Fruit fly (Drosophila melanogaster) whole organism, prepupa: ENCODE measurements around the gene CG32945.

Experiments
- Blimp-1 ChIP-seq: fragments of 200-800 bp; sonication (Bioruptor generic); optimal IDR thresholded peaks from 3 replicates; lab custom pipeline; 2017; ENCODE audit warnings: missing biosample characterization, missing genetic modification characterization, mild to moderate bottlenecking, moderate library complexity, missing genetic modification reagents
- CG10669 ChIP-seq: fragments of 200-800 bp; sonication (Bioruptor generic); optimal IDR thresholded peaks from 3 replicates; lab custom pipeline; 2018; ENCODE audit warnings: missing biosample characterization, mild to moderate bottlenecking, missing genetic modification characterization, moderate library complexity
- CG11294 ChIP-seq: fragments of 200-800 bp; sonication (Bioruptor generic); IDR thresholded peaks from 2 replicates; pipeline ENCODE4 v1.3.6; 2022; ENCODE audit warnings: missing biosample characterization, missing genetic modification characterization
- CG11762 ChIP-seq: fragments of 200-800 bp; sonication (Bioruptor generic); optimal IDR thresholded peaks from 3 replicates; lab custom pipeline; 2016; ENCODE audit warnings: missing biosample characterization, missing genetic modification characterization; ENCODE audit not compliant: insufficient read depth
- CG11902 ChIP-seq: fragments of 200-800 bp; sonication (Bioruptor generic); optimal IDR thresholded peaks from 3 replicates; lab custom pipeline; 2016; ENCODE audit warnings: missing biosample characterization, missing genetic modification characterization
- CG16779 ChIP-seq: fragments of 200-800 bp; sonication (Bioruptor generic); optimal IDR thresholded peaks from 3 replicates; lab custom pipeline; 2017; ENCODE audit warnings: missing biosample characterization, mild to moderate bottlenecking, missing genetic modification characterization
- CG3032 ChIP-seq: fragments of 200-800 bp; optimal IDR thresholded peaks from 2 replicates; lab custom pipeline; 2019; ENCODE audit warnings: missing biosample characterization, mild to moderate bottlenecking, missing genetic modification characterization, moderate library complexity
- CG3919 ChIP-seq: fragments of 200-800 bp; sonication (Bioruptor generic); optimal IDR thresholded peaks from 3 replicates; lab custom pipeline; 2016; ENCODE audit warnings: missing biosample characterization, missing genetic modification characterization
- CG6276 ChIP-seq: fragments of 200-800 bp; sonication (Bioruptor generic); optimal IDR thresholded peaks from 2 replicates; lab custom pipeline; 2017; ENCODE audit warnings: missing biosample characterization, mild to moderate bottlenecking, missing genetic modification characterization
- CG7368 ChIP-seq: fragments of 200-800 bp; sonication (Bioruptor generic); optimal IDR thresholded peaks from 3 replicates; lab custom pipeline; 2016; ENCODE audit warnings: missing biosample characterization, missing genetic modification characterization
- CG8319 ChIP-seq: fragments of 200-800 bp; sonication (Bioruptor generic); optimal IDR thresholded peaks from 3 replicates; lab custom pipeline; 2016; ENCODE audit warnings: missing biosample characterization, missing genetic modification characterization
- CG8632 ChIP-seq: fragments of 200-800 bp; sonication (Bioruptor generic); optimal IDR thresholded peaks from 3 replicates; lab custom pipeline; 2016; ENCODE audit warnings: missing biosample characterization, missing genetic modification characterization
- Eip75B ChIP-seq: fragments of 200-800 bp; sonication (Bioruptor generic); optimal IDR thresholded peaks from 3 replicates; lab custom pipeline; 2016; ENCODE audit warnings: missing biosample characterization, missing genetic modification characterization
- Eip78C ChIP-seq: fragments of 200-800 bp; sonication (Bioruptor generic); peaks from one replicate; lab custom pipeline; 2016; ENCODE audit warnings: missing biosample characterization, missing genetic modification characterization
- Eip93F ChIP-seq: fragments of 200-800 bp; sonication (Bioruptor generic); optimal IDR thresholded peaks from 2 replicates; lab custom pipeline; 2016; ENCODE audit warnings: missing biosample characterization, mild to moderate bottlenecking, missing genetic modification characterization
- Hr39 ChIP-seq: fragments of 200-800 bp; sonication (Bioruptor generic); optimal IDR thresholded peaks from 2 replicates; lab custom pipeline; 2016; ENCODE audit warnings: missing biosample characterization, missing genetic modification characterization
- Lpt ChIP-seq: fragments of 200-800 bp; sonication (Bioruptor generic); optimal IDR thresholded peaks from 3 replicates; lab custom pipeline; 2016; ENCODE audit warnings: missing biosample characterization, missing genetic modification characterization
- Met ChIP-seq: fragments of 200-800 bp; sonication (Bioruptor generic); optimal IDR thresholded peaks from 3 replicates; lab custom pipeline; 2016; ENCODE audit warnings: missing biosample characterization, missing genetic modification characterization
- OdsH ChIP-seq: fragments of 200-800 bp; sonication (Bioruptor generic); optimal IDR thresholded peaks from 3 replicates; lab custom pipeline; 2016; ENCODE audit warnings: missing biosample characterization, missing genetic modification characterization
- Sox102F ChIP-seq: fragments of 200-800 bp; sonication (Bioruptor generic); optimal IDR thresholded peaks from 2 replicates; lab custom pipeline; 2016; ENCODE audit warnings: missing biosample characterization, mild to moderate bottlenecking, missing genetic modification characterization
- Sox15 ChIP-seq: fragments of 200-800 bp; sonication (Bioruptor generic); optimal IDR thresholded peaks from 3 replicates; lab custom pipeline; 2016; ENCODE audit warnings: missing biosample characterization, missing genetic modification characterization
- dsx ChIP-seq: fragments of 200-800 bp; optimal IDR thresholded peaks from 3 replicates; lab custom pipeline; 2019; ENCODE audit warnings: missing biosample characterization, mild to moderate bottlenecking, missing genetic modification characterization, moderate library complexity; ENCODE audit not compliant: poor library complexity, severe bottlenecking
- esn ChIP-seq: fragments of 200-800 bp; sonication (Bioruptor generic); optimal IDR thresholded peaks from 2 replicates; lab custom pipeline; 2016; ENCODE audit warnings: missing biosample characterization, mild to moderate bottlenecking, missing genetic modification characterization, moderate library complexity
- fd59A ChIP-seq: fragments of 200-800 bp; sonication (Bioruptor generic); optimal IDR thresholded peaks from 2 replicates; lab custom pipeline; 2017; ENCODE audit warnings: missing biosample characterization, mild to moderate bottlenecking, missing genetic modification characterization, missing genetic modification reagents
- fd85E ChIP-seq: fragments of 200-800 bp; sonication (Bioruptor generic); optimal IDR thresholded peaks from 3 replicates; lab custom pipeline; 2016; ENCODE audit warnings: missing biosample characterization, missing genetic modification characterization
- fkh ChIP-seq: fragments of 200-800 bp; sonication (Bioruptor generic); optimal IDR thresholded peaks from 3 replicates; lab custom pipeline; 2017; ENCODE audit warnings: missing biosample characterization, mild to moderate bottlenecking, missing genetic modification characterization, moderate library complexity
- net ChIP-seq: fragments of 200-800 bp; sonication (Bioruptor generic); optimal IDR thresholded peaks from 3 replicates; lab custom pipeline; 2016; ENCODE audit warnings: missing biosample characterization, missing genetic modification characterization
- pdm3 ChIP-seq: fragments of 200-800 bp; sonication (Bioruptor generic); optimal IDR thresholded peaks from 3 replicates; lab custom pipeline; 2016; ENCODE audit warnings: missing biosample characterization, missing genetic modification characterization
- salr ChIP-seq, 2 experiments: fragments of 200-800 bp; sonication (Bioruptor generic); optimal IDR thresholded peaks; 3 replicates each; lab custom pipeline; 2016 to 2018; ENCODE audit warnings: missing biosample characterization in 2 of 2, missing genetic modification characterization in 2 of 2, mild to moderate bottlenecking in 1 of 2
- spab ChIP-seq: fragments of 200-800 bp; sonication (Bioruptor generic); optimal IDR thresholded peaks from 2 replicates; lab custom pipeline; 2017; ENCODE audit warnings: missing biosample characterization, mild to moderate bottlenecking, missing genetic modification characterization, missing genetic modification reagents
- ss ChIP-seq, 2 experiments: fragments of 200-800 bp; sonication (Bioruptor generic); optimal IDR thresholded peaks; 2 replicates in 1 of 2; 3 replicates in 1 of 2; lab custom pipeline; 2017 to 2018; ENCODE audit warnings: mild to moderate bottlenecking in 2 of 2, missing biosample characterization in 2 of 2, missing genetic modification characterization in 2 of 2, moderate library complexity in 1 of 2
- svp ChIP-seq: fragments of 200-800 bp; sonication (Bioruptor generic); peaks from one replicate; lab custom pipeline; 2016; ENCODE audit warnings: missing biosample characterization, missing genetic modification characterization
- topi ChIP-seq: fragments of 200-800 bp; sonication (Bioruptor generic); optimal IDR thresholded peaks from 3 replicates; lab custom pipeline; 2016; ENCODE audit warnings: missing biosample characterization, missing genetic modification characterization

Gene CG32945

dm6 chr3R:4578544-4578943 lies at the start of gene CG32945:
CG32945 (minus strand) TSS chr3R:4578644.
- no peak for TF ChIP-seq CG16779 (tag; lab: Kevin White, UChicago)
- TF ChIP-seq Eip75B (GFP tag; lab: Kevin White, UChicago) = no peak
- no peak for TF ChIP-seq Eip78C (GFP tag; lab: Kevin White, UChicago)
- no peak for TF ChIP-seq CG8319 (GFP tag; lab: Kevin White, UChicago)
- TF ChIP-seq ss (GFP tag; optimal IDR thresholded peaks at IDR 0.05; lab: Kevin White, UChicago) = no peak
- no peak for TF ChIP-seq fd85E (GFP tag; lab: Kevin White, UChicago)
- peak; percentile 16 for TF ChIP-seq svp (GFP tag; lab: Kevin White, UChicago)
- no peak for TF ChIP-seq CG8632 (GFP tag; lab: Kevin White, UChicago)
- no peak for TF ChIP-seq spab
- TF ChIP-seq, all 60 proteins: peak for 1

dm6 chr3R:4616130-4616529 lies 37.7 kb upstream of the CG32945 start:
- TF ChIP-seq Lpt (no peak), Blimp-1 (GFP tag; lab: Kevin White, UChicago) (no peak), pdm3 (GFP tag; lab: Kevin White, UChicago) (no peak), Met (no peak), CG8632 (GFP tag; lab: Kevin White, UChicago) (no peak), Eip93F (GFP tag; lab: Kevin White, UChicago) (no peak), CG7368 (GFP tag; lab: Kevin White, UChicago) (no peak), Sox15 (GFP tag; lab: Kevin White, UChicago) (no peak), OdsH (GFP tag; lab: Kevin White, UChicago) (no peak), CG6276 (GFP tag; lab: Kevin White, UChicago) (no peak), net (no peak), fkh (GFP tag; lab: Kevin White, UChicago) (no peak), esn (no peak), CG11902 (no peak), CG3919 (GFP tag; lab: Kevin White, UChicago) (no peak)

dm6 chr3R:4612570-4612969 lies 34.1 kb upstream of the CG32945 start, which contains the start of gene 5-HT2A:
5-HT2A (plus strand) TSS chr3R:4612870.
- TF ChIP-seq Met (no peak), topi (no peak), CG11762 (GFP tag; lab: Kevin White, UChicago) (no peak), dsx (GFP tag; lab: Kevin White, UChicago) (no peak), CG3032 (no peak), CG6276 (GFP tag; lab: Kevin White, UChicago) (no peak), CG8319 (GFP tag; lab: Kevin White, UChicago) (no peak), Hr39 (GFP tag; lab: Kevin White, UChicago) (no peak), Eip78C (GFP tag; lab: Kevin White, UChicago) (no peak), CG10669 (GFP tag; lab: Kevin White, UChicago) (no peak), salr (GFP tag; optimal IDR thresholded peaks at IDR 0.05; lab: Kevin White, UChicago) (no peak), CG11294 (GFP tag; lab: Robert Waterston, UW) (no peak), fd59A (GFP tag; lab: Kevin White, UChicago) (no peak), Sox102F (GFP tag; lab: Kevin White, UChicago) (no peak), pdm3 (GFP tag; lab: Kevin White, UChicago) (no peak), CG11902 (no peak), CG3919 (GFP tag; lab: Kevin White, UChicago) (no peak)
- TF ChIP-seq, all 60 proteins: peak for 0

dm6 chr3R:4601887-4602531 lies 23.6 kb upstream of the CG32945 start:
- TF ChIP-seq Sox15 (GFP tag; lab: Kevin White, UChicago) (no peak), CG7368 (GFP tag; lab: Kevin White, UChicago) (no peak), fkh (GFP tag; lab: Kevin White, UChicago) (peak; percentile 35), pdm3 (GFP tag; lab: Kevin White, UChicago) (peak; percentile 12)
- TF ChIP-seq, all 60 proteins: peak for 2
